Fruit fly (Drosophila melanogaster): ENCODE data around the gene Pdp.

DNA sequence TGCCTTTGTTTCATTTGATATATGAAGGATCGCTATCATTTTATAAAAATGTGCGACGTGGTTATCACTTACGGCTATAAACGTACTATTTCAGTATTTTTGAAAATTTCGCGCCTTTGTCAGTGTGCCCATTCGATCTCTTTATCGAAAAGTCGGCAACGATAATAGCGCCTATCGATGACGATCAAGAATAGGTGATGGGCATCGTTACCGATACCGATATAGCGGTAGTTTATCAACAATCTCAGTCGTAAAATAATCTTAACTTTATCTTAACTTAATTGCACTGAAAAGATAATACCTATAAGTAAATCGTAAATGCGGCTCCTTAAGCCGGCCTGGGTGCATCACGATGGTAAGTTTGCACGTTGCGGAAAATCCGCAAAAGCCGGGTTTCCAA, 12.5 kb downstream of the Pdp start, which contains the start of gene Hira:
- no peak for TF ChIP-seq Pif1B (GFP tag; optimal IDR thresholded peaks at IDR 0.05)
- no peak for TF ChIP-seq CG8301 (tag; optimal IDR thresholded peaks at IDR 0.05)
- no peak for TF ChIP-seq D1 (tag; optimal IDR thresholded peaks at IDR 0.05)
- no peak for TF ChIP-seq CG10348 (GFP tag; IDR thresholded peaks at IDR 0.05)
- no peak for TF ChIP-seq CG17806 (tag; optimal IDR thresholded peaks at IDR 0.05)
- no peak for TF ChIP-seq CG4496 (GFP tag; IDR thresholded peaks at IDR 0.05)
- TF ChIP-seq CG15710 (tag; optimal IDR thresholded peaks at IDR 0.05), result no peak
- TF ChIP-seq EcR (GFP tag; optimal IDR thresholded peaks at IDR 0.05), result no peak
- TF ChIP-seq CG13204 (GFP tag; optimal IDR thresholded peaks at IDR 0.05), result no peak
- TF ChIP-seq Ets98B (GFP tag; IDR thresholded peaks at IDR 0.05), result no peak

Data from whole organism, pupa.